Fruit fly (Drosophila melanogaster) whole organism, embryonic: ENCODE results near the gene DnaJ-H.
"Not testable (repeated sequence)": the region's sequence is repeated elsewhere in the genome, so short reads cannot be mapped to it uniquely, and the experiment has no call there.

Source experiments
- Bgb ChIP-seq: fragments of 200-800 bp; sonication (Bioruptor generic); IDR thresholded peaks from 2 replicates; pipeline ENCODE4 v1.3.6; 2022; ENCODE audit warnings: missing biosample characterization, missing genetic modification characterization; ENCODE audit not compliant: partially characterized antibody
- CG15479 ChIP-seq: fragments of 200-800 bp; sonication (Bioruptor generic); optimal IDR thresholded peaks from 3 replicates; lab custom pipeline; 2019; ENCODE audit warnings: missing biosample characterization, mild to moderate bottlenecking, missing genetic modification characterization, moderate library complexity
- CG15696 ChIP-seq: fragments of 200-800 bp; sonication (Bioruptor generic); optimal IDR thresholded peaks from 2 replicates; lab custom pipeline; 2019; ENCODE audit warnings: missing biosample characterization, mild to moderate bottlenecking, missing genetic modification characterization, moderate library complexity
- CG1647 ChIP-seq: fragments of 200-800 bp; sonication (Bioruptor generic); optimal IDR thresholded peaks from 3 replicates; lab custom pipeline; 2016; ENCODE audit warnings: missing biosample characterization, missing genetic modification characterization
- CG2678 ChIP-seq: fragments of 200-800 bp; sonication (Bioruptor generic); optimal IDR thresholded peaks from 3 replicates; lab custom pipeline; 2019; ENCODE audit warnings: missing biosample characterization, mild to moderate bottlenecking, missing genetic modification characterization, moderate library complexity
- CG30403 ChIP-seq: fragments of 200-800 bp; sonication (Bioruptor generic); optimal IDR thresholded peaks from 3 replicates; lab custom pipeline; 2016; ENCODE audit warnings: missing biosample characterization, missing genetic modification characterization
- CG7928 ChIP-seq: fragments of 200-800 bp; sonication (Bioruptor generic); optimal IDR thresholded peaks from 2 replicates; lab custom pipeline; 2017; ENCODE audit warnings: missing biosample characterization, mild to moderate bottlenecking, missing genetic modification characterization
- CG7963 ChIP-seq: fragments of 200-800 bp; sonication (Bioruptor generic); IDR thresholded peaks from 3 replicates; pipeline ENCODE4 v1.3.6; 2022; ENCODE audit warnings: missing biosample characterization, missing genetic modification characterization; ENCODE audit not compliant: partially characterized antibody
- CG9932 ChIP-seq: fragments of 200-800 bp; sonication (Bioruptor generic); IDR thresholded peaks from 2 replicates; pipeline ENCODE4 v1.3.6; 2022; ENCODE audit warnings: missing biosample characterization, missing genetic modification characterization
- CrebB ChIP-seq: fragments of 200-800 bp; sonication (Bioruptor generic); optimal IDR thresholded peaks from 3 replicates; lab custom pipeline; 2018; ENCODE audit warnings: missing biosample characterization, mild to moderate bottlenecking, missing genetic modification characterization
- Drgx ChIP-seq: fragments of 200-800 bp; sonication (Bioruptor generic); IDR thresholded peaks from 2 replicates; pipeline ENCODE4 v1.3.6; 2022; ENCODE audit warnings: missing biosample characterization, missing genetic modification characterization
- GATAe ChIP-seq: fragments of 200-800 bp; sonication (Bioruptor generic); conservative IDR thresholded peaks from 2 replicates; pipeline ENCODE4 v1.3.6; 2022; ENCODE audit warnings: missing biosample characterization, missing genetic modification characterization
- Med ChIP-seq: fragments of 200-800 bp; sonication (Bioruptor generic); peaks from one replicate; lab custom pipeline; 2016; ENCODE audit warnings: missing biosample characterization, missing genetic modification characterization, mild to moderate bottlenecking, inconsistent platforms, moderate library complexity
- Oaz ChIP-seq: fragments of 200-800 bp; sonication (Bioruptor generic); IDR thresholded peaks from 2 replicates; pipeline ENCODE4 v1.3.6; 2022; ENCODE audit warnings: missing biosample characterization, missing genetic modification characterization
- Opbp ChIP-seq: fragments of 200-800 bp; sonication (Bioruptor generic); IDR thresholded peaks from 3 replicates; pipeline ENCODE4 v1.3.6; 2022; ENCODE audit warnings: missing biosample characterization, missing genetic modification characterization; ENCODE audit not compliant: partially characterized antibody
- Xrp1 ChIP-seq: fragments of 200-800 bp; sonication (Bioruptor generic); IDR thresholded peaks from 2 replicates; pipeline ENCODE4 v1.3.6; 2022; ENCODE audit warnings: missing biosample characterization, missing genetic modification characterization
- ap ChIP-seq: fragments of 200-800 bp; sonication (Bioruptor generic); IDR thresholded peaks from 2 replicates; pipeline ENCODE4 v1.3.6; 2022; ENCODE audit warnings: missing biosample characterization, missing genetic modification characterization
- bsh ChIP-seq, 2 experiments: fragments of 200-800 bp; sonication (Bioruptor generic); optimal IDR thresholded peaks; 2 replicates each; lab custom pipeline; 2017 to 2018; ENCODE audit warnings: mild to moderate bottlenecking in 2 of 2, missing biosample characterization in 2 of 2, missing genetic modification characterization in 2 of 2, moderate library complexity in 1 of 2
- ci ChIP-seq: fragments of 200-800 bp; sonication (Bioruptor generic); IDR thresholded peaks from 3 replicates; pipeline ENCODE4 v1.3.6; 2022; ENCODE audit warnings: missing biosample characterization, missing genetic modification characterization
- croc ChIP-seq: fragments of 200-800 bp; sonication (Bioruptor generic); conservative IDR thresholded peaks from 3 replicates; pipeline ENCODE4 v1.3.6; 2022; ENCODE audit warnings: missing biosample characterization, missing genetic modification characterization
- ewg ChIP-seq: fragments of 200-800 bp; sonication (Bioruptor generic); optimal IDR thresholded peaks from 3 replicates; lab custom pipeline; 2017; ENCODE audit warnings: mild to moderate bottlenecking, missing biosample characterization, missing genetic modification reagents, missing genetic modification characterization
- exex ChIP-seq: fragments of 200-800 bp; sonication (Bioruptor generic); optimal IDR thresholded peaks from 4 replicates; lab custom pipeline; 2018; ENCODE audit warnings: missing biosample characterization, mild to moderate bottlenecking, missing genetic modification characterization, moderate library complexity
- ftz-f1 ChIP-seq: fragments of 200-800 bp; sonication (Bioruptor generic); optimal IDR thresholded peaks from 2 replicates; lab custom pipeline; 2016; ENCODE audit warnings: missing biosample characterization, missing genetic modification characterization
- grn ChIP-seq: fragments of 200-800 bp; sonication (Bioruptor generic); optimal IDR thresholded peaks from 3 replicates; lab custom pipeline; 2017; ENCODE audit warnings: missing biosample characterization, missing genetic modification characterization
- insv ChIP-seq, 2 experiments: fragments of 200-800 bp; sonication (Bioruptor generic); optimal IDR thresholded peaks; 3 replicates each; lab custom pipeline; 2016 to 2018; ENCODE audit warnings: missing biosample characterization in 2 of 2, missing genetic modification characterization in 2 of 2
- ken ChIP-seq: fragments of 200-800 bp; sonication (Bioruptor generic); IDR thresholded peaks from 3 replicates; pipeline ENCODE4 v1.3.6; 2022; ENCODE audit warnings: missing biosample characterization, missing genetic modification characterization
- kni ChIP-seq: fragments of 200-800 bp; sonication (Bioruptor generic); optimal IDR thresholded peaks from 3 replicates; lab custom pipeline; 2017; ENCODE audit warnings: mild to moderate bottlenecking, missing biosample characterization, missing genetic modification reagents, missing genetic modification characterization
- knrl ChIP-seq: fragments of 200-800 bp; sonication (Bioruptor generic); IDR thresholded peaks from 3 replicates; pipeline ENCODE4 v1.3.6; 2022; ENCODE audit warnings: missing biosample characterization, missing genetic modification characterization; ENCODE audit not compliant: partially characterized antibody
- lilli ChIP-seq: fragments of 200-800 bp; sonication (Bioruptor generic); optimal IDR thresholded peaks from 3 replicates; lab custom pipeline; 2016; ENCODE audit warnings: missing biosample characterization, missing genetic modification characterization
- prd ChIP-seq, 3 experiments: fragments of >200 bp in 2 of 3; fragments of 200-800 bp in 1 of 3; sonication (Bioruptor generic) in 1 of 3; optimal IDR thresholded peaks in 2 of 3; IDR thresholded peaks in 1 of 3; 2 replicates in 2 of 3; 3 replicates in 1 of 3; pipeline versions ENCODE4 v1.3.6 to Lab custom; 2017 to 2022; ENCODE audit warnings: missing biosample characterization in 1 of 3, missing genetic modification characterization in 1 of 3
- pros ChIP-seq: fragments of 200-800 bp; sonication (Bioruptor generic); optimal IDR thresholded peaks from 3 replicates; lab custom pipeline; 2019; ENCODE audit warnings: missing biosample characterization, mild to moderate bottlenecking, missing genetic modification characterization, moderate library complexity
- salm ChIP-seq: fragments of 200-800 bp; sonication (Bioruptor generic); optimal IDR thresholded peaks from 2 replicates; lab custom pipeline; 2018; ENCODE audit warnings: missing biosample characterization, mild to moderate bottlenecking, missing genetic modification characterization
- sens ChIP-seq: fragments of 200-800 bp; sonication (Bioruptor generic); peaks from one replicate; lab custom pipeline; 2016; ENCODE audit warnings: missing biosample characterization, missing genetic modification characterization
- stc ChIP-seq: fragments of 200-800 bp; sonication (Bioruptor generic); IDR thresholded peaks from 2 replicates; pipeline ENCODE4 v1.3.6; 2022; ENCODE audit warnings: missing biosample characterization, missing genetic modification characterization
- ttk ChIP-seq: fragments of 200-800 bp; sonication (Bioruptor generic); IDR thresholded peaks from 2 replicates; pipeline ENCODE4 v2.1.2; 2022; ENCODE audit warnings: missing biosample characterization, missing genetic modification characterization
- unc-4 ChIP-seq: fragments of 200-800 bp; sonication (Bioruptor generic); IDR thresholded peaks from 2 replicates; pipeline ENCODE4 v1.3.6; 2022; ENCODE audit warnings: missing biosample characterization, missing genetic modification characterization; ENCODE audit not compliant: partially characterized antibody
- zfh1 ChIP-seq: fragments of 200-800 bp; sonication (Bioruptor generic); IDR thresholded peaks from 3 replicates; pipeline ENCODE4 v1.3.6; 2022; ENCODE audit warnings: missing biosample characterization, missing genetic modification characterization

The DnaJ-H gene

DNA sequence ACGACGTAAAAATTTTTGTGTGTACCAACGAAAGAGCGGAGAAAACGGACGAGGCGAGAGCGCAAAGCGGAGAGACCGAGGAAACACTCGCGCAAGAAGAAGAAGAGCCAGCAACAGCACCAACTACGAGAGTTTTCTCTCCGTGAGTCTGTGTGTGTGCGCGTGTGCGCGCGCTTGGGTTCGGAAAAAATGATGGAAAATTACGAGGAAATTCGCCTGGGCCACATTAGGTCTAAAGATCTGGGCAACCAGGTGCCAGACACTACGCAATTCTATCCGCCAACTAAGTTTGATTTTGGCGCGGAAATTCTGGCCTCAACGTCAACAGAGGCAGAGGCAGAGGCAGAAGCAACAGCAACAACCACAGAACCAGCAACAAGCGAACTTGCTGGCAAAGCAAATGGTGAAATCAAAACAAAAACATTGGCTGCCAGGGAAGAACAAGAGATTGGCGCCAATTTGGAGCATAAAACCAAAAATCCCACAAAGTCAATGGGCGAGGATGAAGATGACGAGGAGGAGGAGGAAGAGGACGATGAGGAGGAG, at the start of gene DnaJ-H (continued):
- TF ChIP-seq unc-4 (GFP tag; lab: Robert Waterston, UW) = 0 out of 2 replicates have a peak, but pooled peaks have one; percentile 32

- no peak for TF ChIP-seq CG9932
- TF ChIP-seq ewg (GFP tag; lab: Kevin White, UChicago) = peak; percentile 69
- TF ChIP-seq, all 482 proteins: peak for 1
Measured at dm6 chr2L:13215010-13215409, 49.1 kb upstream of the DnaJ-H start, which contains the start of gene kek4. Gene kek4 (minus strand): TSS chr2L:13215350.

- peak; percentile 31; the same call in 1 of the 2 replicates for TF ChIP-seq Xrp1 (GFP tag; lab: Robert Waterston, UW)
- not testable (repeated sequence) for TF ChIP-seq prd (optimal IDR thresholded peaks at IDR 0.05; lab: Kevin White, UChicago)
- TF ChIP-seq prd (GFP tag; IDR thresholded peaks at IDR 0.05; lab: Robert Waterston, UW) = peak; percentile 23; the same call in 1 of the 3 replicates
- peak; percentile 33 for TF ChIP-seq CG15696
- TF ChIP-seq insv (GFP tag; optimal IDR thresholded peaks at IDR 0.05; lab: Kevin White, UChicago) = peak in 1 of 2 experiments; percentile 33
- TF ChIP-seq pros (GFP tag; lab: Kevin White, UChicago) = peak; percentile 87
- peak; percentile 70 for TF ChIP-seq Med
- TF ChIP-seq CG15479 = peak; percentile 41
- TF ChIP-seq kni (GFP tag; lab: Kevin White, UChicago) = peak; percentile 2
- peak; percentile 19; the same call in 1 of the 2 replicates for TF ChIP-seq Bgb (GFP tag; lab: Robert Waterston, UW)
- TF ChIP-seq Opbp (GFP tag; lab: Robert Waterston, UW) = 0 out of 3 replicates have a peak, but pooled peaks have one; percentile 9
- peak; percentile 33 for TF ChIP-seq grn
- TF ChIP-seq ken = 0 out of 3 replicates have a peak, but pooled peaks have one; percentile 28
- TF ChIP-seq lilli = peak; percentile 4
- TF ChIP-seq knrl (GFP tag; lab: Robert Waterston, UW) = peak; percentile 23; the same call in 1 of the 3 replicates
- peak; percentile 33; the same call in 1 of the 3 replicates for TF ChIP-seq zfh1 (GFP tag; lab: Robert Waterston, UW)
- TF ChIP-seq ci (GFP tag; lab: Robert Waterston, UW) = 0 out of 3 replicates have a peak, but pooled peaks have one; percentile 37
- TF ChIP-seq sens = peak; percentile 70
Measured at dm6 chr2L:13211764-13212265, 45.9 kb upstream of the DnaJ-H start, which contains the start of gene CG15482. Gene CG15482 (minus strand): TSS chr2L:13211814.

dm6 chr2L:13206857-13207463, 41.1 kb upstream of the DnaJ-H start:
- TF ChIP-seq croc (GFP tag; lab: Robert Waterston, UW) (no peak), CG2678 (tag; lab: Kevin White, UChicago) (no peak), CG1647 (GFP tag; lab: Kevin White, UChicago) (no peak), GATAe (GFP tag; lab: Robert Waterston, UW) (no peak), CrebB (tag; lab: Kevin White, UChicago) (no peak), ftz-f1 (GFP tag; lab: Kevin White, UChicago) (no peak), CG7963 (GFP tag; lab: Robert Waterston, UW) (0 out of 3 replicates have a peak, but pooled peaks have one; percentile 18), salm (tag; lab: Kevin White, UChicago) (no peak), ap (no peak), exex (tag; lab: Kevin White, UChicago) (peak; percentile 19), stc (GFP tag; lab: Robert Waterston, UW) (no peak), Oaz (GFP tag; lab: Robert Waterston, UW) (no peak), Drgx (GFP tag; lab: Robert Waterston, UW) (0 out of 2 replicates have a peak, but pooled peaks have one; percentile 23), ttk (GFP tag; lab: Robert Waterston, UW) (no peak), Med (peak; percentile 6), bsh (GFP tag; optimal IDR thresholded peaks at IDR 0.05; lab: Kevin White, UChicago) (no peak), CG7928 (no peak), CG30403 (GFP tag; lab: Kevin White, UChicago) (no peak)
